Fruit fly (Drosophila melanogaster) whole organism, adult: ENCODE results near the gene Grasp65.

Experiments used
- CG11617 ChIP-seq: fragments of 200-800 bp; sonication (Bioruptor generic); optimal IDR thresholded peaks from 2 replicates; lab custom pipeline; 2017; ENCODE audit warnings: mild to moderate bottlenecking, missing biosample characterization, missing genetic modification reagents, missing genetic modification characterization
- CG12768 ChIP-seq: fragments of 200-800 bp; sonication (Bioruptor generic); optimal IDR thresholded peaks from 2 replicates; lab custom pipeline; 2017; ENCODE audit warnings: missing biosample characterization, missing genetic modification characterization, mild to moderate bottlenecking, moderate library complexity, missing genetic modification reagents
- CG14711 ChIP-seq: fragments of 200-800 bp; sonication (Bioruptor generic); optimal IDR thresholded peaks from 2 replicates; lab custom pipeline; 2018; ENCODE audit warnings: missing biosample characterization, mild to moderate bottlenecking, missing genetic modification characterization, moderate library complexity
- CG33017 ChIP-seq: fragments of 200-800 bp; sonication (Bioruptor generic); optimal IDR thresholded peaks from 2 replicates; lab custom pipeline; 2018; ENCODE audit warnings: missing biosample characterization, mild to moderate bottlenecking, missing genetic modification characterization, moderate library complexity
- CG5204 ChIP-seq: fragments of 200-800 bp; sonication (Bioruptor generic); optimal IDR thresholded peaks from 2 replicates; lab custom pipeline; 2016; ENCODE audit warnings: missing biosample characterization, missing genetic modification characterization
- CG7101 ChIP-seq: fragments of 200-800 bp; sonication (Bioruptor generic); optimal IDR thresholded peaks from 2 replicates; lab custom pipeline; 2018; ENCODE audit warnings: missing biosample characterization, mild to moderate bottlenecking, missing genetic modification characterization, moderate library complexity
- Clk ChIP-seq: fragments of 200-800 bp; sonication (Bioruptor generic); optimal IDR thresholded peaks from 2 replicates; lab custom pipeline; 2017; ENCODE audit warnings: missing biosample characterization, missing genetic modification characterization
- Crg-1 ChIP-seq: fragments of 200-800 bp; sonication (Bioruptor generic); optimal IDR thresholded peaks from 2 replicates; lab custom pipeline; 2016; ENCODE audit warnings: missing biosample characterization, missing genetic modification characterization
- Mnt ChIP-seq: fragments of 200-800 bp; sonication (Bioruptor generic); optimal IDR thresholded peaks from 2 replicates; lab custom pipeline; 2016; ENCODE audit warnings: missing biosample characterization, mild to moderate bottlenecking, missing genetic modification characterization
- bab1 ChIP-seq: fragments of 200-800 bp; sonication (Bioruptor generic); optimal IDR thresholded peaks from 3 replicates; lab custom pipeline; 2019; ENCODE audit warnings: missing biosample characterization, mild to moderate bottlenecking, missing genetic modification characterization, moderate library complexity
- cic ChIP-seq: fragments of 200-800 bp; sonication (Bioruptor generic); optimal IDR thresholded peaks from 2 replicates; lab custom pipeline; 2017; ENCODE audit warnings: missing biosample characterization, mild to moderate bottlenecking, missing genetic modification characterization, moderate library complexity
- cnc ChIP-seq, 2 experiments: fragments of >200 bp; optimal IDR thresholded peaks; 2 replicates each; lab custom pipeline; 2017
- kay ChIP-seq: fragments of 200-800 bp; sonication (Bioruptor generic); peaks from one replicate; lab custom pipeline; 2016; ENCODE audit warnings: missing biosample characterization, missing genetic modification characterization, borderline replicate concordance
- pad ChIP-seq: fragments of 200-800 bp; sonication (Bioruptor generic); optimal IDR thresholded peaks from 3 replicates; lab custom pipeline; 2017; ENCODE audit warnings: missing biosample characterization, missing genetic modification characterization, mild to moderate bottlenecking, moderate library complexity, missing genetic modification reagents

dm6 chr3L:19945469-19945868 lies 20.7 kb downstream of the Grasp65 start:
- TF ChIP-seq CG11617 (GFP tag; lab: Kevin White, UChicago): no peak
- TF ChIP-seq Mnt (GFP tag; lab: Kevin White, UChicago): no peak
- no peak for TF ChIP-seq kay
- no peak for TF ChIP-seq CG14711 (tag; lab: Kevin White, UChicago)
- no peak for TF ChIP-seq cic (GFP tag; lab: Kevin White, UChicago)
- TF ChIP-seq CG33017 (tag; lab: Kevin White, UChicago): no peak
- no peak for TF ChIP-seq Crg-1 (GFP tag; lab: Kevin White, UChicago)
- TF ChIP-seq cnc (optimal IDR thresholded peaks at IDR 0.05; lab: Kevin White, UChicago): no peak
- no peak for TF ChIP-seq pad (GFP tag; lab: Kevin White, UChicago)
- TF ChIP-seq CG12768 (GFP tag; lab: Kevin White, UChicago): no peak
- no peak for TF ChIP-seq bab1 (GFP tag; lab: Kevin White, UChicago)
- no peak for TF ChIP-seq CG5204 (GFP tag; lab: Kevin White, UChicago)
- TF ChIP-seq Clk (GFP tag; lab: Kevin White, UChicago): no peak
- no peak for TF ChIP-seq CG7101 (tag; lab: Kevin White, UChicago)
